Worm (Caenorhabditis elegans) whole organism, L1 larva: ENCODE measurements around the gene rev-1.

Source experiments
- C04F5.9 ChIP-seq: sonication (generic microtip); optimal IDR thresholded peaks from 2 replicates; lab custom pipeline; 2016; ENCODE audit warnings: missing genetic modification characterization, missing compliant biosample characterization
- C16A3.4 ChIP-seq: fragments of 150-350 bp; optimal IDR thresholded peaks from 2 replicates; lab custom pipeline; 2014; ENCODE audit warnings: missing biosample characterization, missing genetic modification characterization
- F16B12.6 ChIP-seq: fragments of 150-350 bp; optimal IDR thresholded peaks from 2 replicates; lab custom pipeline; 2014; ENCODE audit warnings: missing biosample characterization, missing genetic modification characterization
- Y116A8C.19 ChIP-seq: sonication (generic microtip); optimal IDR thresholded peaks from 2 replicates; lab custom pipeline; 2016; ENCODE audit warnings: missing compliant biosample characterization, missing genetic modification characterization, borderline replicate concordance
- alr-1 ChIP-seq: fragments of 200-800 bp; sonication (Bioruptor generic); optimal IDR thresholded peaks from 2 replicates; lab custom pipeline; 2018; ENCODE audit warnings: borderline replicate concordance, mild to moderate bottlenecking, missing genetic modification characterization, missing compliant biosample characterization
- aly-2 ChIP-seq: fragments of 150-350 bp; optimal IDR thresholded peaks from 2 replicates; lab custom pipeline; 2014; ENCODE audit warnings: missing biosample characterization, missing genetic modification characterization
- ama-1 ChIP-seq: fragments of 150-350 bp; optimal IDR thresholded peaks from 2 replicates; lab custom pipeline; 2014
- blmp-1 ChIP-seq: fragments of 150-350 bp; optimal IDR thresholded peaks from 2 replicates; lab custom pipeline; 2014; ENCODE audit warnings: missing biosample characterization, missing genetic modification characterization
- ces-1 ChIP-seq: fragments of 150-350 bp; optimal IDR thresholded peaks from 2 replicates; lab custom pipeline; 2014; ENCODE audit warnings: missing biosample characterization, missing genetic modification reagents, missing genetic modification characterization
- dpl-1 ChIP-seq, 3 experiments: fragments of 150-350 bp in 2 of 3; sonication (generic microtip) in 1 of 3; optimal IDR thresholded peaks; 2 replicates each; lab custom pipeline; 2014 to 2017; ENCODE audit warnings: missing biosample characterization in 3 of 3, missing genetic modification characterization in 3 of 3, missing genetic modification reagents in 3 of 3
- dsc-1 ChIP-seq: sonication (generic microtip); optimal IDR thresholded peaks from 2 replicates; lab custom pipeline; 2016; ENCODE audit warnings: mild to moderate bottlenecking, missing genetic modification characterization, missing compliant biosample characterization
- egl-13 ChIP-seq: sonication (generic microtip); optimal IDR thresholded peaks from 2 replicates; lab custom pipeline; 2016; ENCODE audit warnings: missing genotype, missing genetic modification reagents, missing genetic modification characterization, missing compliant biosample characterization
- ets-5 ChIP-seq: fragments of 200-800 bp; sonication (Bioruptor generic); IDR thresholded peaks from 2 replicates; pipeline ENCODE4 v1.3.6; 2022; ENCODE audit warnings: missing genetic modification characterization, missing compliant biosample characterization
- fkh-4 ChIP-seq: sonication (generic microtip); optimal IDR thresholded peaks from 2 replicates; lab custom pipeline; 2016; ENCODE audit warnings: missing compliant biosample characterization, missing genetic modification characterization, borderline replicate concordance
- fkh-8 ChIP-seq: sonication (generic microtip); optimal IDR thresholded peaks from 2 replicates; lab custom pipeline; 2016; ENCODE audit warnings: mild to moderate bottlenecking, missing genetic modification characterization, missing compliant biosample characterization
- grh-1 ChIP-seq: fragments of 200-800 bp; sonication (Bioruptor generic); IDR thresholded peaks from 2 replicates; pipeline ENCODE4 v1.3.6; 2022; ENCODE audit warnings: missing genetic modification reagents, missing genetic modification characterization, missing compliant biosample characterization
- hlh-17 ChIP-seq: fragments of 200-800 bp; sonication (Bioruptor generic); optimal IDR thresholded peaks from 2 replicates; lab custom pipeline; 2018; ENCODE audit warnings: missing genetic modification characterization, mild to moderate bottlenecking, missing compliant biosample characterization, moderate library complexity, borderline replicate concordance
- hlh-4 ChIP-seq: sonication (generic microtip); optimal IDR thresholded peaks from 2 replicates; lab custom pipeline; 2016; ENCODE audit warnings: mild to moderate bottlenecking, missing genetic modification characterization, missing compliant biosample characterization
- hpl-2 ChIP-seq: fragments of 150-350 bp; optimal IDR thresholded peaks from 2 replicates; lab custom pipeline; 2014; ENCODE audit warnings: missing biosample characterization, missing genetic modification reagents, missing genetic modification characterization
- jun-1 ChIP-seq: fragments of 150-350 bp; optimal IDR thresholded peaks from 2 replicates; lab custom pipeline; 2014; ENCODE audit warnings: missing biosample characterization, missing genetic modification reagents, missing genetic modification characterization
- lin-13 ChIP-seq: fragments of 150-350 bp; optimal IDR thresholded peaks from 2 replicates; lab custom pipeline; 2014; ENCODE audit warnings: missing biosample characterization, missing genetic modification reagents, missing genetic modification characterization
- lin-14 ChIP-seq: fragments of 200-800 bp; sonication (Bioruptor generic); optimal IDR thresholded peaks from 2 replicates; lab custom pipeline; 2018; ENCODE audit warnings: mild to moderate bottlenecking, missing genetic modification characterization, moderate library complexity, missing compliant biosample characterization
- lin-35 ChIP-seq, 2 experiments: fragments of 150-350 bp; optimal IDR thresholded peaks; 2 replicates each; lab custom pipeline; 2014; ENCODE audit warnings: missing biosample characterization in 2 of 2, missing genetic modification characterization in 2 of 2, missing genetic modification reagents in 2 of 2
- lin-39 ChIP-seq: fragments of 150-350 bp; optimal IDR thresholded peaks from 2 replicates; lab custom pipeline; 2014; ENCODE audit warnings: missing biosample characterization, missing genetic modification reagents, missing genetic modification characterization
- mab-9 ChIP-seq: fragments of 200-800 bp; sonication (Bioruptor generic); IDR thresholded peaks from 2 replicates; pipeline ENCODE4 v1.3.6; 2022; ENCODE audit warnings: missing genetic modification reagents, missing genetic modification characterization, missing compliant biosample characterization
- mep-1 ChIP-seq: fragments of 150-350 bp; optimal IDR thresholded peaks from 2 replicates; lab custom pipeline; 2014; ENCODE audit warnings: missing biosample characterization, missing genetic modification characterization
- nhr-11 ChIP-seq: fragments of 150-350 bp; optimal IDR thresholded peaks from 2 replicates; lab custom pipeline; 2014; ENCODE audit warnings: missing biosample characterization, missing genetic modification characterization
- nhr-28 ChIP-seq: fragments of 150-350 bp; optimal IDR thresholded peaks from 2 replicates; lab custom pipeline; 2014; ENCODE audit warnings: missing biosample characterization, missing genetic modification characterization
- nhr-71 ChIP-seq: sonication (generic microtip); optimal IDR thresholded peaks from 2 replicates; lab custom pipeline; 2016; ENCODE audit warnings: mild to moderate bottlenecking, missing genetic modification characterization, moderate library complexity, missing compliant biosample characterization
- nhr-84 ChIP-seq: sonication (generic microtip); optimal IDR thresholded peaks from 2 replicates; lab custom pipeline; 2017; ENCODE audit warnings: missing biosample characterization, missing genetic modification characterization
- rnt-1 ChIP-seq: sonication (generic microtip); optimal IDR thresholded peaks from 2 replicates; lab custom pipeline; 2016; ENCODE audit warnings: mild to moderate bottlenecking, missing genetic modification characterization, moderate library complexity, missing compliant biosample characterization
- sox-4 ChIP-seq: sonication (generic microtip); optimal IDR thresholded peaks from 2 replicates; lab custom pipeline; 2016; ENCODE audit warnings: missing genetic modification characterization, missing compliant biosample characterization
- sptf-1 ChIP-seq: fragments of 150-350 bp; optimal IDR thresholded peaks from 2 replicates; lab custom pipeline; 2014; ENCODE audit warnings: missing biosample characterization, missing genetic modification characterization
- sup-37 ChIP-seq: fragments of 200-800 bp; sonication (Bioruptor generic); optimal IDR thresholded peaks from 2 replicates; lab custom pipeline; 2018; ENCODE audit warnings: mild to moderate bottlenecking, missing genetic modification characterization, missing compliant biosample characterization
- swsn-7 ChIP-seq: sonication (generic microtip); optimal IDR thresholded peaks from 2 replicates; lab custom pipeline; 2016; ENCODE audit warnings: missing genetic modification characterization, missing compliant biosample characterization
- tbx-2 ChIP-seq: sonication (generic microtip); optimal IDR thresholded peaks from 2 replicates; lab custom pipeline; 2016; ENCODE audit warnings: missing genetic modification characterization, missing compliant biosample characterization
- tlp-1 ChIP-seq: fragments of 150-350 bp; optimal IDR thresholded peaks from 2 replicates; lab custom pipeline; 2014; ENCODE audit warnings: missing biosample characterization, missing genetic modification characterization
- unc-30 ChIP-seq: sonication (generic microtip); optimal IDR thresholded peaks from 2 replicates; lab custom pipeline; 2017; ENCODE audit warnings: missing biosample characterization, missing genetic modification characterization
- unc-62 ChIP-seq: fragments of 150-350 bp; optimal IDR thresholded peaks from 2 replicates; lab custom pipeline; 2014; ENCODE audit warnings: missing biosample characterization, missing genetic modification reagents, missing genetic modification characterization
- unc-86 ChIP-seq: sonication (generic microtip); optimal IDR thresholded peaks from 2 replicates; lab custom pipeline; 2016; ENCODE audit warnings: missing genetic modification characterization, missing compliant biosample characterization
- unc-98 ChIP-seq: fragments of 200-800 bp; sonication (Bioruptor generic); IDR thresholded peaks from 2 replicates; pipeline ENCODE4 v1.3.6; 2022; ENCODE audit warnings: missing genetic modification characterization, missing compliant biosample characterization
- vab-15 ChIP-seq: sonication (generic microtip); optimal IDR thresholded peaks from 2 replicates; lab custom pipeline; 2017; ENCODE audit warnings: missing genotype, mild to moderate bottlenecking, missing genetic modification characterization, missing compliant biosample characterization
- xbp-1 ChIP-seq: sonication (generic microtip); optimal IDR thresholded peaks from 2 replicates; lab custom pipeline; 2016; ENCODE audit warnings: missing genetic modification characterization, missing compliant biosample characterization
- zag-1 ChIP-seq: fragments of 150-350 bp; optimal IDR thresholded peaks from 2 replicates; lab custom pipeline; 2014; ENCODE audit warnings: missing biosample characterization, missing genetic modification characterization
- zip-4 ChIP-seq: fragments of 200-800 bp; sonication (Bioruptor generic); optimal IDR thresholded peaks from 2 replicates; lab custom pipeline; 2018; ENCODE audit warnings: mild to moderate bottlenecking, missing genetic modification characterization, moderate library complexity, missing compliant biosample characterization

rev-1 gene

ce11 chrII:7930671-7931070 lies 30.2 kb downstream of the rev-1 start (continued):
- TF ChIP-seq dpl-1 (GFP tag; optimal IDR thresholded peaks at IDR 0.05; lab: Kevin White, UChicago) (no peak), swsn-7 (tag; lab: Kevin White, UChicago) (no peak), sptf-1 (tag; lab: Kevin White, UChicago) (no peak), lin-13 (GFP tag; lab: Kevin White, UChicago) (no peak), xbp-1 (tag; lab: Kevin White, UChicago) (no peak), unc-30 (tag; lab: Kevin White, UChicago) (no peak), unc-62 (GFP tag; lab: Kevin White, UChicago) (no peak), lin-14 (peak; percentile 71), hpl-2 (GFP tag; lab: Kevin White, UChicago) (no peak), sup-37 (GFP tag; lab: Kevin White, UChicago) (no peak), nhr-11 (tag; lab: Kevin White, UChicago) (no peak), nhr-28 (tag; lab: Kevin White, UChicago) (no peak), unc-98 (GFP tag; lab: Robert Waterston, UW) (no peak), unc-86 (tag; lab: Kevin White, UChicago) (no peak), hlh-17 (no peak), grh-1 (GFP tag; lab: Robert Waterston, UW) (no peak), fkh-8 (no peak), aly-2 (no peak), zip-4 (GFP tag; lab: Kevin White, UChicago) (no peak), ets-5 (no peak), jun-1 (no peak), nhr-71 (tag; lab: Kevin White, UChicago) (no peak), ces-1 (GFP tag; lab: Kevin White, UChicago) (no peak), tbx-2 (no peak), blmp-1 (tag; lab: Kevin White, UChicago) (peak; percentile 37), mep-1 (tag; lab: Kevin White, UChicago) (peak; percentile 27), F16B12.6 (tag; lab: Kevin White, UChicago) (no peak), Y116A8C.19 (tag; lab: Kevin White, UChicago) (no peak), hlh-4 (no peak), zag-1 (tag; lab: Kevin White, UChicago) (no peak), lin-39 (tag; lab: Kevin White, UChicago) (no peak), fkh-4 (tag; lab: Kevin White, UChicago) (no peak), sox-4 (tag; lab: Kevin White, UChicago) (no peak)
- TF ChIP-seq, all 84 proteins: peak for 9

- no peak for TF ChIP-seq vab-15
- TF ChIP-seq fkh-4 (tag; lab: Kevin White, UChicago), result no peak
- no peak for TF ChIP-seq aly-2
- TF ChIP-seq alr-1 (tag; lab: Kevin White, UChicago), result no peak
- no peak for TF ChIP-seq tbx-2
- no peak for TF ChIP-seq dsc-1 (tag; lab: Kevin White, UChicago)
- TF ChIP-seq nhr-84 (tag; lab: Kevin White, UChicago), result no peak
- TF ChIP-seq mab-9 (GFP tag; lab: Robert Waterston, UW), result no peak
- TF ChIP-seq nhr-11 (tag; lab: Kevin White, UChicago), result no peak
- TF ChIP-seq C16A3.4, result no peak
- no peak for TF ChIP-seq C04F5.9 (tag; lab: Kevin White, UChicago)
- no peak for TF ChIP-seq rnt-1 (tag; lab: Kevin White, UChicago)
- no peak for TF ChIP-seq ets-5
- no peak for TF ChIP-seq sptf-1 (tag; lab: Kevin White, UChicago)
- TF ChIP-seq lin-35 (GFP tag; optimal IDR thresholded peaks at IDR 0.05; lab: Kevin White, UChicago), result no peak
- no peak for TF ChIP-seq ama-1 (lab: Kevin White, UChicago)
- TF ChIP-seq egl-13 (tag; lab: Kevin White, UChicago), result no peak
- TF ChIP-seq blmp-1 (tag; lab: Kevin White, UChicago), result no peak
- no peak for TF ChIP-seq tlp-1 (tag; lab: Kevin White, UChicago)
- TF ChIP-seq, all 84 proteins: peak for 0
Measured at ce11 chrII:7935622-7936021, 35.2 kb downstream of the rev-1 start.
